Worm (Caenorhabditis elegans) whole organism, L3 larva: ENCODE measurements around the gene clec-82.
A peak's percentile ranks its signal among the peaks of the same experiment; 100 is the strongest.

Source experiments
- R02D3.7 ChIP-seq: fragments of 150-350 bp; optimal IDR thresholded peaks from 2 replicates; lab custom pipeline; 2014; ENCODE audit warnings: missing biosample characterization, missing genetic modification characterization
- ZK546.5 ChIP-seq: sonication (generic microtip); optimal IDR thresholded peaks from 2 replicates; lab custom pipeline; 2017; ENCODE audit warnings: missing biosample characterization, missing genetic modification characterization
- ama-1 ChIP-seq: fragments of 150-350 bp; optimal IDR thresholded peaks from 2 replicates; lab custom pipeline; 2018
- ceh-28 ChIP-seq: fragments of 150-350 bp; optimal IDR thresholded peaks from 2 replicates; lab custom pipeline; 2014; ENCODE audit warnings: missing biosample characterization, missing genetic modification reagents, missing genetic modification characterization
- ceh-82 ChIP-seq: fragments of 150-350 bp; optimal IDR thresholded peaks from 2 replicates; lab custom pipeline; 2014; ENCODE audit warnings: missing biosample characterization, missing genetic modification characterization
- egl-5 ChIP-seq: fragments of 150-350 bp; optimal IDR thresholded peaks from 2 replicates; lab custom pipeline; 2017; ENCODE audit warnings: missing biosample characterization, missing genetic modification reagents, missing genetic modification characterization, inconsistent platforms
- elt-2 ChIP-seq: sonication (generic microtip); optimal IDR thresholded peaks from 2 replicates; lab custom pipeline; 2016; ENCODE audit warnings: missing genetic modification reagents, mild to moderate bottlenecking, missing genetic modification characterization, missing compliant biosample characterization
- fkh-10 ChIP-seq: sonication (generic microtip); optimal IDR thresholded peaks from 2 replicates; lab custom pipeline; 2017; ENCODE audit warnings: missing biosample characterization, missing genetic modification reagents, missing genetic modification characterization
- fkh-2 ChIP-seq: fragments of 150-350 bp; optimal IDR thresholded peaks from 2 replicates; lab custom pipeline; 2014; ENCODE audit warnings: missing biosample characterization, missing genetic modification reagents, missing genetic modification characterization
- hmg-11 ChIP-seq: sonication (generic microtip); optimal IDR thresholded peaks from 2 replicates; lab custom pipeline; 2016; ENCODE audit warnings: missing genetic modification characterization, missing compliant biosample characterization
- jun-1 ChIP-seq: fragments of 150-350 bp; optimal IDR thresholded peaks from 2 replicates; lab custom pipeline; 2014; ENCODE audit warnings: missing biosample characterization, missing genetic modification reagents, missing genetic modification characterization
- lin-15B ChIP-seq: fragments of 150-350 bp; optimal IDR thresholded peaks from 2 replicates; lab custom pipeline; 2014; ENCODE audit warnings: missing biosample characterization, missing genetic modification characterization
- lsy-12 ChIP-seq: sonication (generic microtip); optimal IDR thresholded peaks from 2 replicates; lab custom pipeline; 2016; ENCODE audit warnings: mild to moderate bottlenecking, missing genetic modification characterization, missing compliant biosample characterization
- mdl-1 ChIP-seq: fragments of 150-350 bp; optimal IDR thresholded peaks from 2 replicates; lab custom pipeline; 2014; ENCODE audit warnings: missing biosample characterization, missing genetic modification characterization
- nfya-1 ChIP-seq: sonication (generic microtip); optimal IDR thresholded peaks from 2 replicates; lab custom pipeline; 2017; ENCODE audit warnings: missing genetic modification characterization, mild to moderate bottlenecking, missing compliant biosample characterization, antibody characterized with exemption, moderate library complexity; ENCODE audit not compliant: insufficient read depth
- nhr-23 ChIP-seq: fragments of 150-350 bp; optimal IDR thresholded peaks from 2 replicates; lab custom pipeline; 2014; ENCODE audit warnings: missing biosample characterization, missing genetic modification reagents, missing genetic modification characterization
- nhr-237 ChIP-seq: fragments of 150-350 bp; optimal IDR thresholded peaks from 2 replicates; lab custom pipeline; 2014; ENCODE audit warnings: missing biosample characterization, missing genetic modification characterization
- nhr-25 ChIP-seq: sonication (generic microtip); optimal IDR thresholded peaks from 2 replicates; lab custom pipeline; 2017; ENCODE audit warnings: missing biosample characterization, missing genetic modification characterization
- nhr-28 ChIP-seq: fragments of 150-350 bp; optimal IDR thresholded peaks from 2 replicates; lab custom pipeline; 2014; ENCODE audit warnings: missing biosample characterization, missing genetic modification characterization
- nhr-43 ChIP-seq: sonication (generic microtip); optimal IDR thresholded peaks from 2 replicates; lab custom pipeline; 2016; ENCODE audit warnings: mild to moderate bottlenecking, missing genetic modification characterization, missing compliant biosample characterization; ENCODE audit not compliant: poor library complexity, severe bottlenecking
- nhr-67 ChIP-seq: fragments of 150-350 bp; optimal IDR thresholded peaks from 2 replicates; lab custom pipeline; 2014; ENCODE audit warnings: missing biosample characterization, missing genetic modification characterization
- nhr-76 ChIP-seq: fragments of 150-350 bp; sonication (generic microtip); optimal IDR thresholded peaks from 5 replicates; lab custom pipeline; 2014; ENCODE audit warnings: missing biosample characterization, missing genetic modification characterization
- nhr-77 ChIP-seq: fragments of 150-350 bp; optimal IDR thresholded peaks from 2 replicates; lab custom pipeline; 2014; ENCODE audit warnings: missing biosample characterization, missing genetic modification characterization
- pha-4 ChIP-seq: fragments of 150-350 bp; optimal IDR thresholded peaks from 2 replicates; lab custom pipeline; 2014; ENCODE audit warnings: missing biosample characterization, missing genetic modification reagents, missing genetic modification characterization
- pqm-1 ChIP-seq: fragments of 150-350 bp; optimal IDR thresholded peaks from 2 replicates; lab custom pipeline; 2017; ENCODE audit warnings: missing biosample characterization, missing genetic modification characterization, inconsistent platforms
- sea-2 ChIP-seq: fragments of 150-350 bp; sonication (generic microtip); optimal IDR thresholded peaks from 4 replicates; lab custom pipeline; 2014; ENCODE audit warnings: missing biosample characterization, missing genetic modification reagents, missing genetic modification characterization
- skn-1 ChIP-seq: fragments of 150-350 bp; optimal IDR thresholded peaks from 2 replicates; lab custom pipeline; 2014; ENCODE audit warnings: missing biosample characterization, missing genetic modification characterization
- snpc-4 ChIP-seq: fragments of 150-350 bp; optimal IDR thresholded peaks from 2 replicates; lab custom pipeline; 2014; ENCODE audit warnings: missing biosample characterization, missing genetic modification characterization
- unc-39 ChIP-seq: sonication (generic microtip); optimal IDR thresholded peaks from 4 replicates; lab custom pipeline; 2017; ENCODE audit warnings: missing biosample characterization, missing genetic modification characterization
- zag-1 ChIP-seq: fragments of 150-350 bp; optimal IDR thresholded peaks from 2 replicates; lab custom pipeline; 2014; ENCODE audit warnings: missing biosample characterization, missing genetic modification characterization
- ztf-11 ChIP-seq: fragments of 150-350 bp; optimal IDR thresholded peaks from 2 replicates; lab custom pipeline; 2014; ENCODE audit warnings: missing biosample characterization, missing genetic modification characterization
- ztf-4 ChIP-seq: fragments of 150-350 bp; optimal IDR thresholded peaks from 2 replicates; lab custom pipeline; 2014; ENCODE audit warnings: missing biosample characterization, missing genetic modification characterization

The clec-82 gene

DNA sequence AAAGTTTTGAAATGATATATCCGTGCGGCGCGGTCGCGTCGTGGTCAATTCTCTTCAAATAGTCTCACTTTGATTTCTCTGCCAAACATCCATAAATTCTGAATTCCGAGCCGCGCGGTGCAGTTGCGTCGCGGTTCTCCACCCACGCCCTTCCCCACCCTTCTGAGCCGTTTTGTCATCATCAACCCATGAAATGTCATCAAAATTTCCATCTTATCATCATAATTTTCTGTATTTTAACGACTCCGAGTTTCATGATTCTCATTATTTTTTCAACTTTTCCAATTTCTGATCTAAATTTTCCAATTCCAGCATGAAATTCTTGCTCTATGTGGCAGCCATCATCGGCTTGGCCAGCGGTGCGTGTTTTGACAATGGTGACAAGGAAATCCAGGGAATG, 6.7 kb downstream of the clec-82 start, which contains the start of gene clec-84:
Gene clec-84 (plus strand): TSS at position 301 of the 400 bp plus-strand sequence.
- TF ChIP-seq elt-2 (tag; lab: Kevin White, UChicago) (peak; percentile 2), nhr-77 (tag; lab: Kevin White, UChicago) (no peak), fkh-2 (tag; lab: Kevin White, UChicago) (no peak), fkh-10 (GFP tag; lab: Kevin White, UChicago) (no peak)

DNA sequence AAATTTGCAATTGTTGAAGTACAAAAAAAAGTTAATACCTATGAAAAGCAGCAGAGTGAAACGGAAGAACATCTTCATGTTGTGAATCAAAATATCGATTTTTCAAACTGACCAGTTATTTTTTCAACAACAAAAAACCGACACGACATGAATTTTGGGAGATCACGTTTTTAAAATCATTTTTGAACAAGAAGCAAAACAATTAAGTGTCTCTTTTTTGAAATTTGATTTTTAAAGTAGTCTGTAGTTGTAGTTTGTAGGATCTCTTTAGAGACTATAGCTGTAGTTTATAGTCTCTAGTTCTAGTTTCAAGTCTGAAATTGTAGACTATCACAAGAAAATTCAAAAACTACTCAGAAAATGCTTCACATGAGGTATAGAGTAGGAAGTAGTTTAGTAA, 8.4 kb downstream of the clec-82 start, which contains the start of gene Y54G2A.15:
Gene Y54G2A.15 (minus strand): TSS at position 101 of the 400 bp plus-strand sequence.
- TF ChIP-seq fkh-10 (GFP tag; lab: Kevin White, UChicago) (no peak), fkh-2 (tag; lab: Kevin White, UChicago) (no peak), lsy-12 (tag; lab: Kevin White, UChicago) (no peak), pha-4 (tag; lab: Kevin White, UChicago) (no peak), nhr-67 (no peak), nhr-25 (tag; lab: Kevin White, UChicago) (no peak), nhr-28 (no peak)

DNA sequence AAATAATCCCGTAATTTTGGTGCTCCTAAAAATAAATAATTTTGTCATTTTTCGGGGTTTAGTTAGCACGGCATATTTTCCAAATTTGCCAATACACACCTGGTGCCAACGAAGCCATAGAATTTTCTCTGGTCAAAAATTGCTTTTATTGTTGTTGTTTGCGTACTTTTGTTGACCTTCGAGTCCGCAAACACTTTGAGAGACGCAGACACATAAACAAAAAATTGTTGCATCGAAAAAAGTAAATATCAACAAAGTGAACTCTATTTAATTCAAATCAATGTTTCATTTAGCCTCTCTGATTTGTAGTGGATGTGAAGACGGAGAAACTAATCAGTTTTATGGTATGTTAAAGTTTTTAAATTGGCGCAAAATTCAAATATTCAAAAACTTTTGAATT, 10.8 kb downstream of the clec-82 start, which contains the start of gene Y54G2A.40:
Gene Y54G2A.40 (plus strand): TSS at position 213 of the 400 bp plus-strand sequence.
- TF ChIP-seq lin-15B (tag; lab: Kevin White, UChicago) (peak; percentile 36), ceh-82 (tag; lab: Kevin White, UChicago) (no peak), unc-39 (no peak), elt-2 (tag; lab: Kevin White, UChicago) (peak; percentile 9), ceh-28 (tag; lab: Kevin White, UChicago) (no peak), pha-4 (tag; lab: Kevin White, UChicago) (peak; percentile 98), nhr-28 (no peak), sea-2 (GFP tag; lab: Kevin White, UChicago) (no peak)

DNA sequence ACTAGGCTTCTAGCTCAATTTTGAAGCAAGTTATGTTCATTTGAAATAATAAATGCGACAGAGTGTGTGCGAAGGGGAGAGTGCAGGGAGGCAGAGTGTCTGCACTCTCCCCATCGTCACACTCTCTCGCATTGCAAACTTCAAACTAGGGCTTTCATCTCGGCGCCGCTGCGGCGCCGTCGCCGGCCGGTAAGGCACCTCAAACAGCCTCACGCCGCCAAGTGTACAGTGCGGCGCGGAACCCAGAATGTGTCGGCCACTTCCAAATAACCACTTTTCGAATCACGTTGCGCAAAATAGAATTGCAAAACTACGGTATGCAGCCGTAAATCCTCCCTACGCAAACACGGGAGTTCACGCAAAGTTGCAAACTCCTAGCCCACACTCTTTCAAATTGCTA, 13.8 kb downstream of the clec-82 start:
- TF ChIP-seq nfya-1 (no peak), nhr-43 (tag; lab: Kevin White, UChicago) (no peak), ztf-11 (tag; lab: Kevin White, UChicago) (no peak), ZK546.5 (tag; lab: Kevin White, UChicago) (no peak), elt-2 (tag; lab: Kevin White, UChicago) (no peak)

DNA sequence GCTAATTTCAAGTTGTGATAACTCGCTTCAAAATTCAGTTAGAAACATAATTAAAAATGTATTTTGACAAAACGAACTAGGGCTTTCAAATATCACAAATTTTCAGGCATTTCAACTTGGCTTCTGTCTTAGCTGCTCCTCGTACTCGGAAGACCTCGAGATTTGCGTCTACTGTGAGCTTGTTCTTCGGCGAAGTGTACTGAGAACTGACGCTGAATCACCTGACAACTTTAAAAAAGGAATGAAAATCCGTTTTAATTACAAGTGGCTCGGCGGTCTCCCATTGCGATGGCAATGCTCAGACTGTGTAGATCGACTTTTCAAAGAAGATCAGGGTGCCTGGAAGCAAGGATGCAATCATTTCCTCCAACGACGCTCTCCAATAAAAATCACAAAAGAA, 15.1 kb downstream of the clec-82 start, which contains the start of gene clec-85:
Gene clec-85 (plus strand): TSS at position 301 of the 400 bp plus-strand sequence.
- TF ChIP-seq ama-1 (lab: Kevin White, UChicago), result no peak
- TF ChIP-seq pqm-1 (tag; lab: Kevin White, UChicago), result no peak
- TF ChIP-seq pha-4 (tag; lab: Kevin White, UChicago), result no peak
- no peak for TF ChIP-seq R02D3.7 (tag; lab: Kevin White, UChicago)
- no peak for TF ChIP-seq hmg-11 (tag; lab: Kevin White, UChicago)
- no peak for TF ChIP-seq ceh-82 (tag; lab: Kevin White, UChicago)
- TF ChIP-seq ztf-4 (tag; lab: Kevin White, UChicago), result no peak
- TF ChIP-seq snpc-4 (tag; lab: Kevin White, UChicago), result no peak
- no peak for TF ChIP-seq fkh-10 (GFP tag; lab: Kevin White, UChicago)
- TF ChIP-seq egl-5 (tag; lab: Kevin White, UChicago), result no peak

DNA sequence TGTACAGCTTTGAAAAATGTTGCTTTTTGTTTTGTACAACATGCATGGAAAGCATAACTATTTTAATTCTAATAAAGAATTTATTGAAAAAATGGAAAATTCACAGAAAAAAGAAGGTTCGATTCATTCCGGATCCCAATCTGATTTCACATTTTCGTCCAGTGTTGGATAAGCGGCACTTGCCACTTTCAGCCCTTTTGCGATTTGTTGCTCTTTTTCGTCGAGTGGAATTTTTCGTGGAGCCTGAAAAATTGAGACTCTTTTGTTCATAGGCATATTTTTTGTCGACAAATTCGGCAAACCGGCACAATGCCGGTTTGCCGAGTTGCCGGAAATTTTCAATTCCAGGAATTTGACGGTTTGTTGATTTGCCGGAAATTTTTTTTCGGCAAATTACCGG, 16.2 kb downstream of the clec-82 start:
- no peak for TF ChIP-seq elt-2 (tag; lab: Kevin White, UChicago)
- TF ChIP-seq mdl-1, result no peak
- no peak for TF ChIP-seq ceh-82 (tag; lab: Kevin White, UChicago)
- no peak for TF ChIP-seq nhr-28
- no peak for TF ChIP-seq pqm-1 (tag; lab: Kevin White, UChicago)
- no peak for TF ChIP-seq zag-1 (tag; lab: Kevin White, UChicago)

DNA sequence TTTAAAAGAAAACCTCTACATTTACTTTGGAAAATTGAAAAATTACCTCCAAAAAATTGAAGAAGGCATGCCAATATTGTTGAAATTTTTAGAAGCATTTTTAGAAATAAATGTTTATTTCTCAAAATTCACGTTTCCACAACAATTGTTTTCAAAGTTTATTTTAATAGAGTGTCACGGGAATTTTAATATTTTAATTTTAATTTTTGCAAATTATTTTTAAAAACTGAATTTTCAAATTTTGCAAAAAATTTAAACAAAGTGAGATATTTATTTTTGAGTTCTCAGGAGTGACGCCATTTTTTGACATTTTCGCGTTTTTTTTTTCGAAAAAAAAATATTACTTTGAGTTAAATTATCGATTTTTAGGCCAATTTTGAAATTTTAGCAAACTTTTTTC, 17.7 kb downstream of the clec-82 start, which contains the start of gene Y54G2A.49:
Gene Y54G2A.49 (minus strand): TSS at position 101 of the 400 bp plus-strand sequence.
- TF ChIP-seq sea-2 (GFP tag; lab: Kevin White, UChicago), result no peak
- TF ChIP-seq lin-15B (tag; lab: Kevin White, UChicago), result no peak
- TF ChIP-seq jun-1 (tag; lab: Kevin White, UChicago), result no peak
- no peak for TF ChIP-seq hmg-11 (tag; lab: Kevin White, UChicago)
- no peak for TF ChIP-seq ZK546.5 (tag; lab: Kevin White, UChicago)
- TF ChIP-seq nhr-43 (tag; lab: Kevin White, UChicago), result no peak
- no peak for TF ChIP-seq nhr-23 (tag; lab: Kevin White, UChicago)
- TF ChIP-seq nhr-76 (tag; lab: Kevin White, UChicago), result no peak
- no peak for TF ChIP-seq skn-1 (tag; lab: Kevin White, UChicago)
- TF ChIP-seq nhr-67, result no peak
- no peak for TF ChIP-seq nhr-77 (tag; lab: Kevin White, UChicago)
- TF ChIP-seq pha-4 (tag; lab: Kevin White, UChicago), result no peak
- TF ChIP-seq nhr-28, result no peak
- TF ChIP-seq unc-39, result no peak
- no peak for TF ChIP-seq nhr-237 (tag; lab: Kevin White, UChicago)
- TF ChIP-seq, all 47 proteins: peak for 0
